Worm (Caenorhabditis elegans) whole organism, young adult: ENCODE measurements around the gene F22B8.3.

Source experiments
- B0035.1 ChIP-seq: sonication (generic microtip); optimal IDR thresholded peaks from 2 replicates; lab custom pipeline; 2016; ENCODE audit warnings: missing genetic modification characterization, mild to moderate bottlenecking, missing compliant biosample characterization, missing genotype, missing genetic modification reagents
- akir-1 ChIP-seq: fragments of 200-800 bp; sonication (Bioruptor generic); optimal IDR thresholded peaks from 2 replicates; lab custom pipeline; 2018; ENCODE audit warnings: mild to moderate bottlenecking, missing genetic modification characterization, moderate library complexity, missing compliant biosample characterization
- aptf-3 ChIP-seq: fragments of 200-800 bp; sonication (Bioruptor generic); IDR thresholded peaks from 2 replicates; pipeline ENCODE4 v1.3.6; 2022; ENCODE audit warnings: missing genetic modification characterization, missing compliant biosample characterization
- athp-1 ChIP-seq: sonication (generic microtip); optimal IDR thresholded peaks from 2 replicates; lab custom pipeline; 2017; ENCODE audit warnings: mild to moderate bottlenecking, missing genetic modification characterization, missing compliant biosample characterization
- attf-3 ChIP-seq: fragments of 200-800 bp; sonication (Bioruptor generic); conservative IDR thresholded peaks from 2 replicates; pipeline ENCODE4 v1.3.6; 2022; ENCODE audit warnings: missing genetic modification reagents, missing genetic modification characterization, missing compliant biosample characterization
- bed-2 ChIP-seq: fragments of 200-800 bp; sonication (Bioruptor generic); IDR thresholded peaks from 2 replicates; pipeline ENCODE4 v1.3.6; 2022; ENCODE audit warnings: missing genetic modification reagents, missing genetic modification characterization, missing compliant biosample characterization
- cebp-2 ChIP-seq: fragments of 200-800 bp; sonication (Bioruptor generic); IDR thresholded peaks from 2 replicates; pipeline ENCODE4 v1.3.6; 2022; ENCODE audit warnings: missing genetic modification characterization, missing compliant biosample characterization
- ceh-100 ChIP-seq: fragments of 200-800 bp; sonication (Bioruptor generic); IDR thresholded peaks from 2 replicates; pipeline ENCODE4 v1.3.6; 2022; ENCODE audit warnings: missing genetic modification reagents, missing genetic modification characterization, missing compliant biosample characterization
- ceh-79 ChIP-seq: sonication (generic microtip); optimal IDR thresholded peaks from 2 replicates; lab custom pipeline; 2017; ENCODE audit warnings: mild to moderate bottlenecking, missing genetic modification characterization, missing compliant biosample characterization
- egl-18 ChIP-seq: fragments of 200-800 bp; sonication (Bioruptor generic); IDR thresholded peaks from 2 replicates; pipeline ENCODE4 v1.3.6; 2022; ENCODE audit warnings: missing genetic modification reagents, missing genetic modification characterization, missing compliant biosample characterization
- ekl-4 ChIP-seq: fragments of 200-800 bp; sonication (Bioruptor generic); IDR thresholded peaks from 2 replicates; pipeline ENCODE4 v1.3.6; 2022; ENCODE audit warnings: missing genetic modification reagents, missing genetic modification characterization, missing compliant biosample characterization
- gei-17 ChIP-seq: fragments of 200-800 bp; sonication (Bioruptor generic); optimal IDR thresholded peaks from 2 replicates; lab custom pipeline; 2018; ENCODE audit warnings: mild to moderate bottlenecking, missing genetic modification characterization, missing compliant biosample characterization
- hlh-12 ChIP-seq: sonication (generic microtip); optimal IDR thresholded peaks from 2 replicates; lab custom pipeline; 2016; ENCODE audit warnings: missing genetic modification characterization, missing compliant biosample characterization
- hmg-20 ChIP-seq: fragments of 200-800 bp; sonication (Bioruptor generic); IDR thresholded peaks from 2 replicates; pipeline ENCODE4 v1.3.6; 2022; ENCODE audit warnings: missing genetic modification reagents, missing genetic modification characterization, missing compliant biosample characterization
- lag-1 ChIP-seq: fragments of 200-800 bp; sonication (Bioruptor generic); IDR thresholded peaks from 2 replicates; pipeline ENCODE4 v1.3.6; 2022; ENCODE audit warnings: missing genetic modification reagents, missing genetic modification characterization, missing compliant biosample characterization
- let-607 ChIP-seq, 2 experiments: fragments of 200-800 bp in 1 of 2; sonication (Bioruptor generic) in 1 of 2; sonication (generic microtip) in 1 of 2; optimal IDR thresholded peaks; 2 replicates each; lab custom pipeline; 2016 to 2018; ENCODE audit warnings: mild to moderate bottlenecking in 2 of 2, missing compliant biosample characterization in 2 of 2, missing genetic modification characterization in 2 of 2, moderate library complexity in 2 of 2, missing genotype in 1 of 2
- lin-35 ChIP-seq, 3 experiments: fragments of 150-350 bp in 2 of 3; sonication (generic microtip) in 1 of 3; optimal IDR thresholded peaks; 2 replicates each; lab custom pipeline; 2014 to 2018; ENCODE audit warnings: missing biosample characterization in 3 of 3, missing genetic modification characterization in 3 of 3, missing genetic modification reagents in 3 of 3
- madf-10 ChIP-seq: sonication (generic microtip); optimal IDR thresholded peaks from 2 replicates; lab custom pipeline; 2016; ENCODE audit warnings: mild to moderate bottlenecking, missing genetic modification characterization, missing compliant biosample characterization
- mcd-1 ChIP-seq: fragments of 200-800 bp; sonication (Bioruptor generic); IDR thresholded peaks from 2 replicates; pipeline ENCODE4 v1.3.6; 2022; ENCODE audit warnings: missing genetic modification reagents, missing genetic modification characterization, missing compliant biosample characterization
- nhr-120 ChIP-seq: fragments of 200-800 bp; sonication (Bioruptor generic); IDR thresholded peaks from 2 replicates; pipeline ENCODE4 v1.3.6; 2022; ENCODE audit warnings: missing genetic modification characterization, missing compliant biosample characterization
- nhr-80 ChIP-seq: sonication (generic microtip); optimal IDR thresholded peaks from 2 replicates; lab custom pipeline; 2016; ENCODE audit warnings: missing genetic modification characterization, missing compliant biosample characterization
- pbrm-1 ChIP-seq: fragments of 200-800 bp; sonication (Bioruptor generic); IDR thresholded peaks from 2 replicates; pipeline ENCODE4 v1.3.6; 2022; ENCODE audit warnings: missing genetic modification reagents, missing genetic modification characterization, missing compliant biosample characterization
- rec-8 ChIP-seq, 2 experiments: sonication (generic microtip); optimal IDR thresholded peaks; 2 replicates each; lab custom pipeline; 2016; ENCODE audit warnings: mild to moderate bottlenecking in 2 of 2, missing genetic modification characterization in 2 of 2, missing genetic modification reagents in 2 of 2, missing genotype in 2 of 2, missing biosample characterization in 1 of 2, missing compliant biosample characterization in 1 of 2, moderate library complexity in 1 of 2
- snpc-1.1 ChIP-seq: sonication (generic microtip); optimal IDR thresholded peaks from 2 replicates; lab custom pipeline; 2017; ENCODE audit warnings: missing genetic modification characterization, mild to moderate bottlenecking, missing compliant biosample characterization, antibody characterized with exemption, moderate library complexity, missing genotype, missing genetic modification reagents; ENCODE audit not compliant: insufficient read depth
- snpc-1.3 ChIP-seq: sonication (generic microtip); optimal IDR thresholded peaks from 2 replicates; lab custom pipeline; 2017; ENCODE audit warnings: missing genetic modification characterization, mild to moderate bottlenecking, missing compliant biosample characterization, antibody characterized with exemption, moderate library complexity, missing genotype, missing genetic modification reagents; ENCODE audit not compliant: insufficient read depth
- snpc-3.4 ChIP-seq: sonication (generic microtip); optimal IDR thresholded peaks from 2 replicates; lab custom pipeline; 2017; ENCODE audit warnings: missing genetic modification characterization, mild to moderate bottlenecking, missing compliant biosample characterization, antibody characterized with exemption, moderate library complexity, missing genotype, missing genetic modification reagents
- snpc-4 ChIP-seq, 5 experiments: fragments of 150-350 bp in 1 of 5; sonication (generic microtip) in 4 of 5; optimal IDR thresholded peaks; 2 replicates each; lab custom pipeline; 2014 to 2018; ENCODE audit warnings: missing genetic modification characterization in 5 of 5, missing biosample characterization in 3 of 5, antibody characterized with exemption in 2 of 5, mild to moderate bottlenecking in 2 of 5, missing compliant biosample characterization in 2 of 5, missing genotype in 2 of 5, moderate library complexity in 2 of 5, missing genetic modification reagents in 1 of 5
- tlf-1 ChIP-seq: fragments of 200-800 bp; sonication (Bioruptor generic); optimal IDR thresholded peaks from 2 replicates; lab custom pipeline; 2018; ENCODE audit warnings: mild to moderate bottlenecking, missing genetic modification characterization, missing compliant biosample characterization
- zfh-2 ChIP-seq: fragments of 200-800 bp; sonication (Bioruptor generic); conservative IDR thresholded peaks from 2 replicates; pipeline ENCODE4 v1.3.6; 2022; ENCODE audit warnings: missing genetic modification reagents, missing genetic modification characterization, missing compliant biosample characterization
- zim-3 ChIP-seq: sonication (generic microtip); optimal IDR thresholded peaks from 2 replicates; lab custom pipeline; 2017; ENCODE audit warnings: mild to moderate bottlenecking, missing genetic modification characterization, moderate library complexity, missing compliant biosample characterization
- ztf-18 ChIP-seq: sonication (generic microtip); optimal IDR thresholded peaks from 2 replicates; lab custom pipeline; 2016; ENCODE audit warnings: missing genotype, mild to moderate bottlenecking, missing genetic modification characterization, missing compliant biosample characterization
- ztf-28 ChIP-seq: fragments of 200-800 bp; sonication (Bioruptor generic); IDR thresholded peaks from 2 replicates; pipeline ENCODE4 v1.3.6; 2022; ENCODE audit warnings: missing genetic modification reagents, missing genetic modification characterization, missing compliant biosample characterization

The F22B8.3 gene

ce11 chrV:16061993-16062392, 28.8 kb upstream of the F22B8.3 start, which contains the start of gene fbxa-100:
fbxa-100 (minus strand) TSS chrV:16062093.
- no peak for TF ChIP-seq nhr-120 (GFP tag; lab: Robert Waterston, UW)
- TF ChIP-seq rec-8 (tag; optimal IDR thresholded peaks at IDR 0.05; lab: Kevin White, UChicago), result no peak
- TF ChIP-seq zfh-2, result no peak
- no peak for TF ChIP-seq athp-1 (tag; lab: Kevin White, UChicago)
- no peak for TF ChIP-seq ceh-100 (GFP tag; lab: Robert Waterston, UW)
- no peak for TF ChIP-seq lin-35 (GFP tag; optimal IDR thresholded peaks at IDR 0.05; lab: Kevin White, UChicago)
- TF ChIP-seq hlh-12 (tag; lab: Kevin White, UChicago), result no peak
- no peak for TF ChIP-seq B0035.1 (tag; lab: Kevin White, UChicago)
- TF ChIP-seq zim-3 (tag; lab: Kevin White, UChicago), result no peak
- no peak for TF ChIP-seq aptf-3 (GFP tag; lab: Robert Waterston, UW)
- no peak for TF ChIP-seq gei-17

ce11 chrV:16062788-16063187, 28.0 kb upstream of the F22B8.3 start, which contains the start of gene F14H3.14:
F14H3.14 (minus strand) TSS chrV:16062888.
- no peak for TF ChIP-seq lag-1 (GFP tag; lab: Robert Waterston, UW)
- TF ChIP-seq mcd-1 (GFP tag; lab: Robert Waterston, UW), result no peak
- no peak for TF ChIP-seq madf-10 (tag; lab: Kevin White, UChicago)
- TF ChIP-seq bed-2 (GFP tag; lab: Robert Waterston, UW), result no peak
- no peak for TF ChIP-seq ceh-79 (tag; lab: Kevin White, UChicago)
- no peak for TF ChIP-seq snpc-1.3
- TF ChIP-seq attf-3 (GFP tag; lab: Robert Waterston, UW), result no peak
- no peak for TF ChIP-seq pbrm-1 (GFP tag; lab: Robert Waterston, UW)
- TF ChIP-seq zfh-2, result no peak
- no peak for TF ChIP-seq ztf-28 (GFP tag; lab: Robert Waterston, UW)
- TF ChIP-seq akir-1 (GFP tag; lab: Kevin White, UChicago), result no peak
- no peak for TF ChIP-seq snpc-4 (GFP tag; optimal IDR thresholded peaks at IDR 0.05; lab: Kevin White, UChicago)
- no peak for TF ChIP-seq snpc-4 (tag; optimal IDR thresholded peaks at IDR 0.05; lab: Kevin White, UChicago)
- no peak for TF ChIP-seq let-607 (tag; optimal IDR thresholded peaks at IDR 0.05; lab: Kevin White, UChicago)
- TF ChIP-seq snpc-1.1 (tag; lab: Kevin White, UChicago), result no peak

- TF ChIP-seq snpc-3.4 (tag; lab: Kevin White, UChicago) (no peak), madf-10 (tag; lab: Kevin White, UChicago) (no peak)
Measured at ce11 chrV:16068938-16069337, 21.8 kb upstream of the F22B8.3 start, which contains the start of gene cyp-35D1. cyp-35D1 (plus strand) TSS chrV:16069238.

ce11 chrV:16071167-16071566, 19.6 kb upstream of the F22B8.3 start, which contains the start of gene nhr-176:
nhr-176 (plus strand) TSS chrV:16071325.
- TF ChIP-seq tlf-1 (GFP tag; lab: Kevin White, UChicago), result no peak
- TF ChIP-seq ztf-18 (tag; lab: Kevin White, UChicago), result no peak
- TF ChIP-seq ekl-4 (GFP tag; lab: Robert Waterston, UW), result no peak
- no peak for TF ChIP-seq egl-18
- no peak for TF ChIP-seq hmg-20 (GFP tag; lab: Robert Waterston, UW)
- peak; percentile 38 for TF ChIP-seq nhr-80
- no peak for TF ChIP-seq cebp-2 (GFP tag; lab: Robert Waterston, UW)
